Worm (Caenorhabditis elegans) whole organism, L3 larva: ENCODE data around the gene glb-10.

ENCODE experiments used
- R02D3.7 ChIP-seq: fragments of 150-350 bp; optimal IDR thresholded peaks from 2 replicates; lab custom pipeline; 2014; ENCODE audit warnings: missing biosample characterization, missing genetic modification characterization
- ZK546.5 ChIP-seq: sonication (generic microtip); optimal IDR thresholded peaks from 2 replicates; lab custom pipeline; 2017; ENCODE audit warnings: missing biosample characterization, missing genetic modification characterization
- aly-2 ChIP-seq: fragments of 150-350 bp; optimal IDR thresholded peaks from 2 replicates; lab custom pipeline; 2014; ENCODE audit warnings: missing biosample characterization, missing genetic modification characterization
- ama-1 ChIP-seq: fragments of 150-350 bp; optimal IDR thresholded peaks from 2 replicates; lab custom pipeline; 2018
- ceh-16 ChIP-seq: sonication (generic microtip); optimal IDR thresholded peaks from 2 replicates; lab custom pipeline; 2017; ENCODE audit warnings: missing biosample characterization, missing genetic modification characterization
- ceh-28 ChIP-seq: fragments of 150-350 bp; optimal IDR thresholded peaks from 2 replicates; lab custom pipeline; 2014; ENCODE audit warnings: missing biosample characterization, missing genetic modification reagents, missing genetic modification characterization
- ceh-82 ChIP-seq: fragments of 150-350 bp; optimal IDR thresholded peaks from 2 replicates; lab custom pipeline; 2014; ENCODE audit warnings: missing biosample characterization, missing genetic modification characterization
- ceh-9 ChIP-seq: sonication (generic microtip); optimal IDR thresholded peaks from 2 replicates; lab custom pipeline; 2018; ENCODE audit warnings: missing biosample characterization, missing genetic modification characterization
- daf-12 ChIP-seq: fragments of 150-350 bp; optimal IDR thresholded peaks from 2 replicates; lab custom pipeline; 2014; ENCODE audit warnings: missing biosample characterization, missing genetic modification reagents, missing genetic modification characterization
- egl-27 ChIP-seq: sonication (generic microtip); optimal IDR thresholded peaks from 4 replicates; lab custom pipeline; 2017; ENCODE audit warnings: missing biosample characterization, missing genetic modification reagents, missing genetic modification characterization
- egl-5 ChIP-seq: fragments of 150-350 bp; optimal IDR thresholded peaks from 2 replicates; lab custom pipeline; 2017; ENCODE audit warnings: missing biosample characterization, missing genetic modification reagents, missing genetic modification characterization, inconsistent platforms
- elt-1 ChIP-seq: fragments of 150-350 bp; optimal IDR thresholded peaks from 2 replicates; lab custom pipeline; 2014; ENCODE audit warnings: missing biosample characterization, missing genetic modification characterization
- elt-2 ChIP-seq: sonication (generic microtip); optimal IDR thresholded peaks from 2 replicates; lab custom pipeline; 2016; ENCODE audit warnings: missing genetic modification reagents, mild to moderate bottlenecking, missing genetic modification characterization, missing compliant biosample characterization
- elt-3 ChIP-seq, 3 experiments: fragments of 150-350 bp in 1 of 3; sonication (generic microtip) in 2 of 3; optimal IDR thresholded peaks; 2 replicates in 2 of 3; 4 replicates in 1 of 3; lab custom pipeline; 2014 to 2017; ENCODE audit warnings: missing biosample characterization in 3 of 3, missing genetic modification characterization in 3 of 3
- eor-1 ChIP-seq, 2 experiments: fragments of 150-350 bp; optimal IDR thresholded peaks; 2 replicates each; lab custom pipeline; 2014 to 2018; ENCODE audit warnings: missing biosample characterization in 2 of 2, missing genetic modification characterization in 2 of 2
- fkh-10 ChIP-seq: sonication (generic microtip); optimal IDR thresholded peaks from 2 replicates; lab custom pipeline; 2017; ENCODE audit warnings: missing biosample characterization, missing genetic modification reagents, missing genetic modification characterization
- fkh-2 ChIP-seq: fragments of 150-350 bp; optimal IDR thresholded peaks from 2 replicates; lab custom pipeline; 2014; ENCODE audit warnings: missing biosample characterization, missing genetic modification reagents, missing genetic modification characterization
- fos-1 ChIP-seq: fragments of 150-350 bp; optimal IDR thresholded peaks from 2 replicates; lab custom pipeline; 2014; ENCODE audit warnings: missing biosample characterization, missing genetic modification characterization
- hmg-11 ChIP-seq: sonication (generic microtip); optimal IDR thresholded peaks from 2 replicates; lab custom pipeline; 2016; ENCODE audit warnings: missing genetic modification characterization, missing compliant biosample characterization
- jun-1 ChIP-seq: fragments of 150-350 bp; optimal IDR thresholded peaks from 2 replicates; lab custom pipeline; 2014; ENCODE audit warnings: missing biosample characterization, missing genetic modification reagents, missing genetic modification characterization
- lin-15B ChIP-seq: fragments of 150-350 bp; optimal IDR thresholded peaks from 2 replicates; lab custom pipeline; 2014; ENCODE audit warnings: missing biosample characterization, missing genetic modification characterization
- lin-39 ChIP-seq: fragments of 150-350 bp; optimal IDR thresholded peaks from 2 replicates; lab custom pipeline; 2018; ENCODE audit warnings: missing biosample characterization, missing genetic modification reagents, missing genetic modification characterization
- lsy-12 ChIP-seq: sonication (generic microtip); optimal IDR thresholded peaks from 2 replicates; lab custom pipeline; 2016; ENCODE audit warnings: mild to moderate bottlenecking, missing genetic modification characterization, missing compliant biosample characterization
- mdl-1 ChIP-seq: fragments of 150-350 bp; optimal IDR thresholded peaks from 2 replicates; lab custom pipeline; 2014; ENCODE audit warnings: missing biosample characterization, missing genetic modification characterization
- mml-1 ChIP-seq: fragments of 150-350 bp; sonication (generic microtip); optimal IDR thresholded peaks from 3 replicates; lab custom pipeline; 2014; ENCODE audit warnings: missing biosample characterization, missing genetic modification characterization
- nfya-1 ChIP-seq: sonication (generic microtip); optimal IDR thresholded peaks from 2 replicates; lab custom pipeline; 2017; ENCODE audit warnings: missing genetic modification characterization, mild to moderate bottlenecking, missing compliant biosample characterization, antibody characterized with exemption, moderate library complexity; ENCODE audit not compliant: insufficient read depth
- nhr-11 ChIP-seq: fragments of 150-350 bp; optimal IDR thresholded peaks from 2 replicates; lab custom pipeline; 2014; ENCODE audit warnings: missing biosample characterization, missing genetic modification characterization
- nhr-12 ChIP-seq: fragments of 150-350 bp; optimal IDR thresholded peaks from 2 replicates; lab custom pipeline; 2014; ENCODE audit warnings: missing biosample characterization, missing genetic modification characterization
- nhr-23 ChIP-seq: fragments of 150-350 bp; optimal IDR thresholded peaks from 2 replicates; lab custom pipeline; 2014; ENCODE audit warnings: missing biosample characterization, missing genetic modification reagents, missing genetic modification characterization
- nhr-237 ChIP-seq: fragments of 150-350 bp; optimal IDR thresholded peaks from 2 replicates; lab custom pipeline; 2014; ENCODE audit warnings: missing biosample characterization, missing genetic modification characterization
- nhr-25 ChIP-seq: sonication (generic microtip); optimal IDR thresholded peaks from 2 replicates; lab custom pipeline; 2017; ENCODE audit warnings: missing biosample characterization, missing genetic modification characterization
- nhr-28 ChIP-seq: fragments of 150-350 bp; optimal IDR thresholded peaks from 2 replicates; lab custom pipeline; 2014; ENCODE audit warnings: missing biosample characterization, missing genetic modification characterization
- nhr-43 ChIP-seq: sonication (generic microtip); optimal IDR thresholded peaks from 2 replicates; lab custom pipeline; 2016; ENCODE audit warnings: mild to moderate bottlenecking, missing genetic modification characterization, missing compliant biosample characterization; ENCODE audit not compliant: poor library complexity, severe bottlenecking
- nhr-67 ChIP-seq: fragments of 150-350 bp; optimal IDR thresholded peaks from 2 replicates; lab custom pipeline; 2014; ENCODE audit warnings: missing biosample characterization, missing genetic modification characterization
- nhr-76 ChIP-seq: fragments of 150-350 bp; sonication (generic microtip); optimal IDR thresholded peaks from 5 replicates; lab custom pipeline; 2014; ENCODE audit warnings: missing biosample characterization, missing genetic modification characterization
- nhr-77 ChIP-seq: fragments of 150-350 bp; optimal IDR thresholded peaks from 2 replicates; lab custom pipeline; 2014; ENCODE audit warnings: missing biosample characterization, missing genetic modification characterization
- pha-4 ChIP-seq: fragments of 150-350 bp; optimal IDR thresholded peaks from 2 replicates; lab custom pipeline; 2014; ENCODE audit warnings: missing biosample characterization, missing genetic modification reagents, missing genetic modification characterization
- pqm-1 ChIP-seq: fragments of 150-350 bp; optimal IDR thresholded peaks from 2 replicates; lab custom pipeline; 2017; ENCODE audit warnings: missing biosample characterization, missing genetic modification characterization, inconsistent platforms
- sea-2 ChIP-seq: fragments of 150-350 bp; sonication (generic microtip); optimal IDR thresholded peaks from 4 replicates; lab custom pipeline; 2014; ENCODE audit warnings: missing biosample characterization, missing genetic modification reagents, missing genetic modification characterization
- skn-1 ChIP-seq: fragments of 150-350 bp; optimal IDR thresholded peaks from 2 replicates; lab custom pipeline; 2014; ENCODE audit warnings: missing biosample characterization, missing genetic modification characterization
- snpc-4 ChIP-seq: fragments of 150-350 bp; optimal IDR thresholded peaks from 2 replicates; lab custom pipeline; 2014; ENCODE audit warnings: missing biosample characterization, missing genetic modification characterization
- tbx-2 ChIP-seq: sonication (generic microtip); optimal IDR thresholded peaks from 2 replicates; lab custom pipeline; 2016; ENCODE audit warnings: mild to moderate bottlenecking, missing genetic modification characterization, missing compliant biosample characterization
- unc-39 ChIP-seq: sonication (generic microtip); optimal IDR thresholded peaks from 4 replicates; lab custom pipeline; 2017; ENCODE audit warnings: missing biosample characterization, missing genetic modification characterization
- unc-62 ChIP-seq: fragments of 150-350 bp; sonication (generic microtip); optimal IDR thresholded peaks from 4 replicates; lab custom pipeline; 2014; ENCODE audit warnings: missing biosample characterization, missing genetic modification reagents, missing genetic modification characterization
- zag-1 ChIP-seq: fragments of 150-350 bp; optimal IDR thresholded peaks from 2 replicates; lab custom pipeline; 2014; ENCODE audit warnings: missing biosample characterization, missing genetic modification characterization
- ztf-11 ChIP-seq: fragments of 150-350 bp; optimal IDR thresholded peaks from 2 replicates; lab custom pipeline; 2014; ENCODE audit warnings: missing biosample characterization, missing genetic modification characterization
- ztf-4 ChIP-seq: fragments of 150-350 bp; optimal IDR thresholded peaks from 2 replicates; lab custom pipeline; 2014; ENCODE audit warnings: missing biosample characterization, missing genetic modification characterization

The glb-10 gene

DNA sequence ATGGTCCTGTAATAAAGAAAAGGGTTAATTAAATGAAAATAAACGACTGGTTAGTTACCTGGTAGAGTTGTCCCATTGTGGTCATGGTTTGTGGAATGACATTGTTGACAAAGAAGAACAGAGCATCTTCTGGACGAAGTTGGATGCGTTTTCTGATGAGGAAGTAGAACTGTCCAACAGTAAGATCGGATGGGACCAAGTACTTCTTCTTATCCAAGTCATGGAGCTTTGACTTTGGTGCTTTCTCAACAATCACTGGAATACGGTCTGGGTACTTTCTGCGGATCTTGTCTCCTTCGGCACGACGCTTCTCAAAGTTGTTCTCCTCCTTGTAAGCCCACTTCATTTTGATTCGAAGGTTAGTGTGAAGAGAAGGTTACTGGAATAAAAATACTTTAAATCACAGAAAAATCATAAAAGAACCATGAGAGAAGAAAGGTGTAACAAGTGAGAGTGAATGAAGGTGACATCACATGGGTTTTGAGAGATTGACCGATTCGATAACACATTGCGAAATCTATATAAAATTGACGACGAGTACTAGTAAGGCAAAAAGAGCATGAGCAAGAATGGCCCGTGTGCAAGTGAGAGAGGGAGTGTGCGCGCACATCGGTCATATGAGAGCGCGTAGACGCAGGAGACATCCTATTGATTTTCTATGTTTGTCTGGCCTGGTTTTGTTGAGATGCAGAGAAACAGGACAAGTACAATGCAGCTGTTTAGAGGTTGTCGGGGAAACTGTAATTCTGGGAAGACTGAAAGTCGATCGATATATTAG lies 38.4 kb upstream of the glb-10 start, which contains the start of gene lgg-1:
lgg-1 (minus strand) TSS at position 379 of the 778 bp plus-strand sequence.
- no peak for TF ChIP-seq ceh-16 (tag; lab: Kevin White, UChicago)
- peak; percentile 74 for TF ChIP-seq ceh-28
- peak; percentile 70 for TF ChIP-seq jun-1
- TF ChIP-seq elt-2, result no peak
- TF ChIP-seq nhr-43 (tag; lab: Kevin White, UChicago), result peak; percentile 63
- no peak for TF ChIP-seq ztf-11
- peak; percentile 40 for TF ChIP-seq lin-39 (tag; lab: Kevin White, UChicago)
- peak; percentile 10 for TF ChIP-seq mdl-1 (tag; lab: Kevin White, UChicago)
- TF ChIP-seq nhr-23 (tag; lab: Kevin White, UChicago), result peak; percentile 9
- peak; percentile 60 for TF ChIP-seq lsy-12 (tag; lab: Kevin White, UChicago)
- peak; percentile 83 for TF ChIP-seq nhr-25 (tag; lab: Kevin White, UChicago)
- TF ChIP-seq daf-12, result no peak
- TF ChIP-seq snpc-4 (tag; lab: Kevin White, UChicago), result peak; percentile 4
- no peak for TF ChIP-seq hmg-11
- peak; percentile 98 for TF ChIP-seq ama-1 (lab: Kevin White, UChicago)
- TF ChIP-seq lin-15B (tag; lab: Kevin White, UChicago), result peak; percentile 30
- TF ChIP-seq egl-5 (tag; lab: Kevin White, UChicago), result peak; percentile 29
- peak; percentile 73 for TF ChIP-seq nfya-1 (tag; lab: Kevin White, UChicago)
- TF ChIP-seq pha-4, result peak; percentile 71

DNA sequence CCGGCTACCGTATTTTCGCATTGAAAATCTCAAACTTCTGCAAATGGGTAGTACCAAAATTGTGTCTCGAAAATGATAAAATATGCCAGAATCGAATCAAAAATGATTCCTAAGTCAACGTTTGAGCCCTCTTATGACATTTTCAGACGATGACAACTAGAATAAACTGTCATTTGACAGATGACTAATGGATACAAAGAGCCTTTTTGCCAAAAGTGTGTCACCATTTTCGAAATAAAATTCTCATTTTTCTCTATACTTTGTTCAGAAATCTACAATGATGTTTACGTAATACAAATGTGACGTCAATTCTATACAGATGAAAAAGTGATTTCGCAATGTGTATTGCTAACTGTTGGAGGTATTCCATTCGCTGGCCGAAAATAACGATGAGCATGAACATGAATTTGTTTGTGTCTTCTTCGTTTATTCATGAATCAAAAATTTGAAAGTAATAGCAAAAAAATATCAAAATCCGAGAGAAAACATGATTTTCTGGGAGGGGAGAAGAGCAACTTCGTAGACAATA lies 37.5 kb upstream of the glb-10 start:
- peak; percentile 74 for TF ChIP-seq jun-1
- TF ChIP-seq lsy-12 (tag; lab: Kevin White, UChicago), result peak; percentile 74
- peak; percentile 30 for TF ChIP-seq nhr-28
- TF ChIP-seq ztf-4, result peak; percentile 69
- no peak for TF ChIP-seq unc-39 (tag; lab: Kevin White, UChicago)
- no peak for TF ChIP-seq aly-2 (tag; lab: Kevin White, UChicago)
- no peak for TF ChIP-seq nhr-76
- peak; percentile 66 for TF ChIP-seq nfya-1 (tag; lab: Kevin White, UChicago)
- no peak for TF ChIP-seq ztf-11
- peak in 1 of 3 experiments; percentile 38 for TF ChIP-seq elt-3 (tag; optimal IDR thresholded peaks at IDR 0.05; lab: Kevin White, UChicago)
- no peak for TF ChIP-seq nhr-237
- peak; percentile 1 for TF ChIP-seq lin-39 (tag; lab: Kevin White, UChicago)
- TF ChIP-seq nhr-77 (tag; lab: Kevin White, UChicago), result no peak
- TF ChIP-seq pqm-1 (tag; lab: Kevin White, UChicago), result peak; percentile 38
- peak; percentile 24 for TF ChIP-seq egl-5 (tag; lab: Kevin White, UChicago)
- no peak for TF ChIP-seq sea-2 (GFP tag; lab: Kevin White, UChicago)
- no peak for TF ChIP-seq zag-1 (tag; lab: Kevin White, UChicago)
- peak; percentile 89 for TF ChIP-seq nhr-43 (tag; lab: Kevin White, UChicago)
- no peak for TF ChIP-seq fkh-2 (tag; lab: Kevin White, UChicago)
- TF ChIP-seq lin-15B (tag; lab: Kevin White, UChicago), result no peak
- peak; percentile 71 for TF ChIP-seq tbx-2 (tag; lab: Kevin White, UChicago)
- TF ChIP-seq egl-27 (tag; lab: Kevin White, UChicago), result no peak
- no peak for TF ChIP-seq unc-62 (GFP tag; lab: Kevin White, UChicago)
- TF ChIP-seq nhr-23 (tag; lab: Kevin White, UChicago), result peak; percentile 89
- peak; percentile 51 for TF ChIP-seq ceh-82
- TF ChIP-seq mdl-1 (tag; lab: Kevin White, UChicago), result no peak
- peak; percentile 85 for TF ChIP-seq nhr-25 (tag; lab: Kevin White, UChicago)
- no peak for TF ChIP-seq eor-1 (tag; optimal IDR thresholded peaks at IDR 0.05; lab: Kevin White, UChicago)
- TF ChIP-seq elt-2, result peak; percentile 61
- TF ChIP-seq ZK546.5 (tag; lab: Kevin White, UChicago), result no peak
- no peak for TF ChIP-seq nhr-11
- TF ChIP-seq pha-4, result peak; percentile 70
- TF ChIP-seq daf-12, result no peak
- peak; percentile 0 for TF ChIP-seq ceh-28
- no peak for TF ChIP-seq snpc-4 (tag; lab: Kevin White, UChicago)
- no peak for TF ChIP-seq nhr-67 (tag; lab: Kevin White, UChicago)
- no peak for TF ChIP-seq ceh-9 (tag; lab: Kevin White, UChicago)
- TF ChIP-seq fos-1 (tag; lab: Kevin White, UChicago), result peak; percentile 12
- TF ChIP-seq nhr-12 (tag; lab: Kevin White, UChicago), result no peak
- TF ChIP-seq mml-1 (tag; lab: Kevin White, UChicago), result no peak
- TF ChIP-seq elt-1 (tag; lab: Kevin White, UChicago), result peak; percentile 45
- peak; percentile 46 for TF ChIP-seq R02D3.7
- TF ChIP-seq skn-1 (tag; lab: Kevin White, UChicago), result peak; percentile 79
- TF ChIP-seq fkh-10 (GFP tag; lab: Kevin White, UChicago), result no peak
- TF ChIP-seq ama-1 (lab: Kevin White, UChicago), result peak; percentile 97
- TF ChIP-seq hmg-11, result peak; percentile 17
- no peak for TF ChIP-seq ceh-16 (tag; lab: Kevin White, UChicago)
